Fruit fly (Drosophila melanogaster) whole organism, embryonic: ENCODE measurements around the gene CG6962.
A peak's percentile ranks its signal among the peaks of the same experiment; 100 is the strongest.

Experiments
- C15 ChIP-seq: fragments of 200-800 bp; sonication (Bioruptor generic); IDR thresholded peaks from 3 replicates; pipeline ENCODE4 v1.3.6; 2022; ENCODE audit warnings: missing biosample characterization, missing genetic modification characterization
- CG13424 ChIP-seq: fragments of 200-800 bp; sonication (Bioruptor generic); optimal IDR thresholded peaks from 2 replicates; lab custom pipeline; 2019; ENCODE audit warnings: missing biosample characterization, mild to moderate bottlenecking, missing genetic modification characterization, moderate library complexity
- CG13894 ChIP-seq: fragments of 200-800 bp; sonication (Bioruptor generic); optimal IDR thresholded peaks from 3 replicates; lab custom pipeline; 2018; ENCODE audit warnings: missing biosample characterization, mild to moderate bottlenecking, missing genetic modification characterization, moderate library complexity
- CG14050 ChIP-seq: fragments of 200-800 bp; sonication (Bioruptor generic); IDR thresholded peaks from 3 replicates; pipeline ENCODE4 v1.3.6; 2022; ENCODE audit warnings: missing biosample characterization, missing genetic modification characterization
- CG15601 ChIP-seq: fragments of 200-800 bp; sonication (Bioruptor generic); optimal IDR thresholded peaks from 3 replicates; lab custom pipeline; 2019; ENCODE audit warnings: missing biosample characterization, mild to moderate bottlenecking, missing genetic modification characterization, moderate library complexity
- CG16863 ChIP-seq: fragments of 200-800 bp; sonication (Bioruptor generic); optimal IDR thresholded peaks from 3 replicates; lab custom pipeline; 2016; ENCODE audit warnings: missing biosample characterization, missing genetic modification characterization
- CG2678 ChIP-seq: fragments of 200-800 bp; sonication (Bioruptor generic); optimal IDR thresholded peaks from 3 replicates; lab custom pipeline; 2019; ENCODE audit warnings: missing biosample characterization, mild to moderate bottlenecking, missing genetic modification characterization, moderate library complexity
- CG31365 ChIP-seq: fragments of 200-800 bp; sonication (Bioruptor generic); optimal IDR thresholded peaks from 2 replicates; lab custom pipeline; 2018; ENCODE audit warnings: missing biosample characterization, mild to moderate bottlenecking, missing genetic modification characterization
- CG42726 ChIP-seq: fragments of 200-800 bp; sonication (Bioruptor generic); IDR thresholded peaks from 2 replicates; pipeline ENCODE4 v1.3.6; 2022; ENCODE audit warnings: missing biosample characterization, missing genetic modification characterization; ENCODE audit not compliant: partially characterized antibody
- CG5245 ChIP-seq: fragments of 200-800 bp; sonication (Bioruptor generic); optimal IDR thresholded peaks from 3 replicates; lab custom pipeline; 2016; ENCODE audit warnings: missing biosample characterization, missing genetic modification characterization
- CG7357 ChIP-seq: fragments of 200-800 bp; sonication (Bioruptor generic); IDR thresholded peaks from 3 replicates; pipeline ENCODE4 v1.3.6; 2022; ENCODE audit warnings: missing biosample characterization, missing genetic modification characterization
- CG7556 ChIP-seq: fragments of 200-800 bp; sonication (Bioruptor generic); optimal IDR thresholded peaks from 2 replicates; lab custom pipeline; 2017; ENCODE audit warnings: missing biosample characterization, mild to moderate bottlenecking, missing genetic modification characterization
- CG7928 ChIP-seq: fragments of 200-800 bp; sonication (Bioruptor generic); optimal IDR thresholded peaks from 2 replicates; lab custom pipeline; 2017; ENCODE audit warnings: missing biosample characterization, mild to moderate bottlenecking, missing genetic modification characterization
- CG8478 ChIP-seq: fragments of >200 bp; optimal IDR thresholded peaks from 2 replicates; lab custom pipeline; 2018
- CG8765 ChIP-seq: fragments of 200-800 bp; sonication (Bioruptor generic); IDR thresholded peaks from 2 replicates; pipeline ENCODE4 v1.3.6; 2022; ENCODE audit warnings: missing biosample characterization, missing genetic modification characterization
- CG8944 ChIP-seq: fragments of 200-800 bp; sonication (Bioruptor generic); optimal IDR thresholded peaks from 3 replicates; lab custom pipeline; 2016; ENCODE audit warnings: missing biosample characterization, missing genetic modification characterization
- CG9437 ChIP-seq: fragments of 200-800 bp; sonication (Bioruptor generic); optimal IDR thresholded peaks from 2 replicates; lab custom pipeline; 2018; ENCODE audit warnings: missing biosample characterization, mild to moderate bottlenecking, missing genetic modification characterization
- CrebB ChIP-seq: fragments of 200-800 bp; sonication (Bioruptor generic); optimal IDR thresholded peaks from 3 replicates; lab custom pipeline; 2018; ENCODE audit warnings: missing biosample characterization, mild to moderate bottlenecking, missing genetic modification characterization
- D ChIP-seq, 2 experiments: fragments of 200-800 bp in 1 of 2; fragments of >200 bp in 1 of 2; sonication (Bioruptor generic) in 1 of 2; optimal IDR thresholded peaks; 2 replicates in 1 of 2; 3 replicates in 1 of 2; lab custom pipeline; 2017; ENCODE audit warnings: mild to moderate bottlenecking in 1 of 2, missing biosample characterization in 1 of 2, missing genetic modification characterization in 1 of 2, missing genetic modification reagents in 1 of 2
- Doc3 ChIP-seq: fragments of 200-800 bp; sonication (Bioruptor generic); IDR thresholded peaks from 3 replicates; pipeline ENCODE4 v1.3.6; 2022; ENCODE audit warnings: missing biosample characterization, missing genetic modification characterization; ENCODE audit not compliant: partially characterized antibody
- Ets65A ChIP-seq: fragments of 200-800 bp; sonication (Bioruptor generic); peaks from one replicate; lab custom pipeline; 2016; ENCODE audit warnings: missing biosample characterization, missing genetic modification characterization
- Hr3 ChIP-seq: fragments of 200-800 bp; sonication (Bioruptor generic); optimal IDR thresholded peaks from 3 replicates; lab custom pipeline; 2016; ENCODE audit warnings: missing biosample characterization, missing genetic modification characterization
- Med ChIP-seq: fragments of 200-800 bp; sonication (Bioruptor generic); peaks from one replicate; lab custom pipeline; 2016; ENCODE audit warnings: missing biosample characterization, missing genetic modification characterization, mild to moderate bottlenecking, inconsistent platforms, moderate library complexity
- Oaz ChIP-seq: fragments of 200-800 bp; sonication (Bioruptor generic); IDR thresholded peaks from 2 replicates; pipeline ENCODE4 v1.3.6; 2022; ENCODE audit warnings: missing biosample characterization, missing genetic modification characterization
- Rx ChIP-seq: fragments of 200-800 bp; sonication (Bioruptor generic); IDR thresholded peaks from 2 replicates; pipeline ENCODE4 v1.3.6; 2022; ENCODE audit warnings: missing biosample characterization, missing genetic modification characterization
- YL-1 ChIP-seq: fragments of 200-800 bp; sonication (Bioruptor generic); optimal IDR thresholded peaks from 3 replicates; lab custom pipeline; 2017; ENCODE audit warnings: missing biosample characterization, mild to moderate bottlenecking, missing genetic modification characterization
- ac ChIP-seq: fragments of 200-800 bp; sonication (Bioruptor generic); optimal IDR thresholded peaks from 3 replicates; lab custom pipeline; 2017; ENCODE audit warnings: missing biosample characterization, mild to moderate bottlenecking, missing genetic modification characterization
- da ChIP-seq: fragments of 200-800 bp; sonication (Bioruptor generic); optimal IDR thresholded peaks from 2 replicates; lab custom pipeline; 2016; ENCODE audit warnings: missing biosample characterization, missing genetic modification characterization
- fu2 ChIP-seq: fragments of 200-800 bp; sonication (Bioruptor generic); optimal IDR thresholded peaks from 2 replicates; lab custom pipeline; 2016; ENCODE audit warnings: missing biosample characterization, missing genetic modification characterization
- gcm2 ChIP-seq: fragments of 200-800 bp; sonication (Bioruptor generic); optimal IDR thresholded peaks from 2 replicates; lab custom pipeline; 2016; ENCODE audit warnings: missing biosample characterization, missing genetic modification characterization
- gro ChIP-seq: fragments of 200-800 bp; sonication (Bioruptor generic); optimal IDR thresholded peaks from 2 replicates; lab custom pipeline; 2016; ENCODE audit warnings: missing biosample characterization, missing genetic modification characterization
- ken ChIP-seq: fragments of 200-800 bp; sonication (Bioruptor generic); IDR thresholded peaks from 3 replicates; pipeline ENCODE4 v1.3.6; 2022; ENCODE audit warnings: missing biosample characterization, missing genetic modification characterization
- lilli ChIP-seq: fragments of 200-800 bp; sonication (Bioruptor generic); optimal IDR thresholded peaks from 3 replicates; lab custom pipeline; 2016; ENCODE audit warnings: missing biosample characterization, missing genetic modification characterization
- luna ChIP-seq: fragments of 200-800 bp; sonication (Bioruptor generic); optimal IDR thresholded peaks from 2 replicates; lab custom pipeline; 2016; ENCODE audit warnings: missing biosample characterization, missing genetic modification characterization
- nerfin-2 ChIP-seq: fragments of 200-800 bp; sonication (Bioruptor generic); IDR thresholded peaks from 2 replicates; pipeline ENCODE4 v1.3.6; 2022; ENCODE audit warnings: missing biosample characterization, missing genetic modification characterization; ENCODE audit not compliant: partially characterized antibody
- prd ChIP-seq, 3 experiments: fragments of >200 bp in 2 of 3; fragments of 200-800 bp in 1 of 3; sonication (Bioruptor generic) in 1 of 3; optimal IDR thresholded peaks in 2 of 3; IDR thresholded peaks in 1 of 3; 2 replicates in 2 of 3; 3 replicates in 1 of 3; pipeline versions ENCODE4 v1.3.6 to Lab custom; 2017 to 2022; ENCODE audit warnings: missing biosample characterization in 1 of 3, missing genetic modification characterization in 1 of 3
- slbo ChIP-seq: fragments of 200-800 bp; sonication (Bioruptor generic); IDR thresholded peaks from 2 replicates; pipeline ENCODE4 v1.3.6; 2022; ENCODE audit warnings: missing biosample characterization, missing genetic modification characterization
- sqz ChIP-seq: fragments of 200-800 bp; sonication (Bioruptor generic); optimal IDR thresholded peaks from 3 replicates; lab custom pipeline; 2018; ENCODE audit warnings: missing biosample characterization, mild to moderate bottlenecking, missing genetic modification characterization
- vnd ChIP-seq: fragments of 200-800 bp; sonication (Bioruptor generic); IDR thresholded peaks from 3 replicates; pipeline ENCODE4 v1.3.6; 2022; ENCODE audit warnings: missing biosample characterization, missing genetic modification characterization; ENCODE audit not compliant: partially characterized antibody
- zen ChIP-seq: fragments of 200-800 bp; sonication (Bioruptor generic); optimal IDR thresholded peaks from 3 replicates; lab custom pipeline; 2018; ENCODE audit warnings: missing biosample characterization, mild to moderate bottlenecking, missing genetic modification characterization, moderate library complexity

The CG6962 gene

dm6 chr3R:11887114-11888037, 5.0 kb upstream of the CG6962 start, which contains the start of gene mthl5 (continued):
- TF ChIP-seq CG31365 (tag; lab: Kevin White, UChicago) (peak; percentile 24), CG2678 (tag; lab: Kevin White, UChicago) (peak; percentile 84), gro (GFP tag; lab: Kevin White, UChicago) (no peak), CG5245 (GFP tag; lab: Kevin White, UChicago) (peak; percentile 68), prd (optimal IDR thresholded peaks at IDR 0.05; lab: Kevin White, UChicago) (no peak), prd (GFP tag; IDR thresholded peaks at IDR 0.05; lab: Robert Waterston, UW) (peak; percentile 82), Hr3 (peak; percentile 81), Oaz (GFP tag; lab: Robert Waterston, UW) (peak; percentile 61; the same call in 1 of the 2 replicates), slbo (GFP tag; lab: Robert Waterston, UW) (peak; percentile 78), CG7357 (GFP tag; lab: Robert Waterston, UW) (peak; percentile 64; the same call in 1 of the 3 replicates), C15 (0 out of 3 replicates have a peak, but pooled peaks have one; percentile 47), lilli (GFP tag; lab: Kevin White, UChicago) (peak; percentile 85), fu2 (GFP tag; lab: Kevin White, UChicago) (peak; percentile 66), CG15601 (tag; lab: Kevin White, UChicago) (peak; percentile 75), luna (no peak), CG13424 (tag; lab: Kevin White, UChicago) (peak; percentile 81), nerfin-2 (GFP tag; lab: Robert Waterston, UW) (no peak), Rx (GFP tag; lab: Robert Waterston, UW) (peak; percentile 55), vnd (GFP tag; lab: Robert Waterston, UW) (no peak), CG7556 (GFP tag; lab: Kevin White, UChicago) (peak; percentile 88), sqz (GFP tag; lab: Kevin White, UChicago) (no peak), CG14050 (GFP tag; lab: Robert Waterston, UW) (no peak), CG16863 (GFP tag; lab: Kevin White, UChicago) (peak; percentile 81), CG8478 (peak; percentile 63), Doc3 (no peak), CG7928 (GFP tag; lab: Kevin White, UChicago) (no peak)

dm6 chr3R:11883129-11883528, 795 bp upstream of the CG6962 start:
- no peak for TF ChIP-seq CG8478
- peak; percentile 55 for TF ChIP-seq Ets65A (GFP tag; lab: Kevin White, UChicago)
- TF ChIP-seq ken: 0 out of 3 replicates have a peak, but pooled peaks have one; percentile 26
- TF ChIP-seq D (optimal IDR thresholded peaks at IDR 0.05; lab: Kevin White, UChicago): peak; percentile 68
- no peak for TF ChIP-seq D (GFP tag; optimal IDR thresholded peaks at IDR 0.05; lab: Kevin White, UChicago)

dm6 chr3R:11877162-11877561, 5.2 kb downstream of the CG6962 start, which contains the start of gene sad:
Gene sad, plus strand, starts transcription at chr3R:11877235.
- TF ChIP-seq Ets65A (GFP tag; lab: Kevin White, UChicago) (peak; percentile 62), CG13894 (tag; lab: Kevin White, UChicago) (no peak), CG42726 (GFP tag; lab: Robert Waterston, UW) (no peak), CG8944 (GFP tag; lab: Kevin White, UChicago) (no peak), Med (GFP tag; lab: Kevin White, UChicago) (peak; percentile 45), vnd (GFP tag; lab: Robert Waterston, UW) (0 out of 3 replicates have a peak, but pooled peaks have one; percentile 14), gcm2 (GFP tag; lab: Kevin White, UChicago) (no peak), YL-1 (GFP tag; lab: Kevin White, UChicago) (no peak), CG8765 (GFP tag; lab: Robert Waterston, UW) (no peak), CG9437 (GFP tag; lab: Kevin White, UChicago) (no peak), da (peak; percentile 22), prd (optimal IDR thresholded peaks at IDR 0.05; lab: Kevin White, UChicago) (no peak), prd (GFP tag; IDR thresholded peaks at IDR 0.05; lab: Robert Waterston, UW) (peak; percentile 52; the same call in 2 of the 3 replicates), ac (GFP tag; lab: Kevin White, UChicago) (peak; percentile 87), zen (tag; lab: Kevin White, UChicago) (peak; percentile 28), CrebB (tag; lab: Kevin White, UChicago) (no peak)
- TF ChIP-seq, all 482 proteins: peak for 7
